Fruit fly (Drosophila melanogaster) whole organism, pupa: Measurements from ENCODE around the gene Arc42.
A peak's percentile ranks its signal among the peaks of the same experiment; 100 is the strongest.

ENCODE experiments used
- CG10348 ChIP-seq: fragments of 200-800 bp; sonication (Bioruptor generic); IDR thresholded peaks from 2 replicates; pipeline ENCODE4 v1.3.6; 2022; ENCODE audit warnings: missing biosample characterization, missing genetic modification characterization
- CG13204 ChIP-seq: fragments of 200-800 bp; sonication (Bioruptor generic); optimal IDR thresholded peaks from 2 replicates; lab custom pipeline; 2018; ENCODE audit warnings: missing biosample characterization, mild to moderate bottlenecking, missing genetic modification characterization, moderate library complexity
- CG14655 ChIP-seq: fragments of 200-800 bp; sonication (Bioruptor generic); optimal IDR thresholded peaks from 3 replicates; lab custom pipeline; 2017; ENCODE audit warnings: mild to moderate bottlenecking, missing biosample characterization, missing genetic modification reagents, missing genetic modification characterization
- CG15710 ChIP-seq: fragments of 200-800 bp; sonication (Bioruptor generic); optimal IDR thresholded peaks from 2 replicates; lab custom pipeline; 2018; ENCODE audit warnings: missing biosample characterization, mild to moderate bottlenecking, missing genetic modification characterization, moderate library complexity
- CG17806 ChIP-seq: fragments of 200-800 bp; sonication (Bioruptor generic); optimal IDR thresholded peaks from 2 replicates; lab custom pipeline; 2018; ENCODE audit warnings: missing biosample characterization, mild to moderate bottlenecking, missing genetic modification characterization, moderate library complexity
- CG32121 ChIP-seq: fragments of 200-800 bp; sonication (Bioruptor generic); IDR thresholded peaks from 2 replicates; pipeline ENCODE4 v1.3.6; 2022; ENCODE audit warnings: missing biosample characterization, missing genetic modification characterization
- CG34367 ChIP-seq: fragments of 200-800 bp; sonication (Bioruptor generic); optimal IDR thresholded peaks from 2 replicates; lab custom pipeline; 2018; ENCODE audit warnings: missing biosample characterization, mild to moderate bottlenecking, missing genetic modification characterization
- CG4496 ChIP-seq: fragments of 200-800 bp; sonication (Bioruptor generic); IDR thresholded peaks from 3 replicates; pipeline ENCODE4 v1.3.6; 2022; ENCODE audit warnings: missing biosample characterization, missing genetic modification characterization
- CG8159 ChIP-seq: fragments of 200-800 bp; sonication (Bioruptor generic); optimal IDR thresholded peaks from 3 replicates; lab custom pipeline; 2018; ENCODE audit warnings: missing biosample characterization, mild to moderate bottlenecking, missing genetic modification characterization, moderate library complexity
- CG8301 ChIP-seq: fragments of 200-800 bp; sonication (Bioruptor generic); optimal IDR thresholded peaks from 2 replicates; lab custom pipeline; 2018; ENCODE audit warnings: missing biosample characterization, mild to moderate bottlenecking, missing genetic modification characterization
- CG9948 ChIP-seq: fragments of 200-800 bp; sonication (Bioruptor generic); optimal IDR thresholded peaks from 2 replicates; lab custom pipeline; 2018; ENCODE audit warnings: missing biosample characterization, mild to moderate bottlenecking, missing genetic modification characterization, moderate library complexity
- D1 ChIP-seq: fragments of 200-800 bp; sonication (Bioruptor generic); optimal IDR thresholded peaks from 2 replicates; lab custom pipeline; 2018; ENCODE audit warnings: missing biosample characterization, mild to moderate bottlenecking, missing genetic modification characterization, moderate library complexity
- EcR ChIP-seq: fragments of 200-800 bp; sonication (Bioruptor generic); optimal IDR thresholded peaks from 3 replicates; lab custom pipeline; 2019; ENCODE audit warnings: missing biosample characterization, missing genetic modification characterization, mild to moderate bottlenecking, moderate library complexity, missing genetic modification reagents
- Ets98B ChIP-seq: fragments of 200-800 bp; sonication (Bioruptor generic); IDR thresholded peaks from 2 replicates; pipeline ENCODE4 v1.3.6; 2022; ENCODE audit warnings: missing biosample characterization, missing genetic modification characterization
- Pif1A ChIP-seq: fragments of 200-800 bp; sonication (Bioruptor generic); optimal IDR thresholded peaks from 3 replicates; lab custom pipeline; 2016; ENCODE audit warnings: missing biosample characterization, missing genetic modification characterization
- Pif1B ChIP-seq: fragments of 200-800 bp; sonication (Bioruptor generic); optimal IDR thresholded peaks from 3 replicates; lab custom pipeline; 2016; ENCODE audit warnings: missing biosample characterization, missing genetic modification characterization
- Snoo ChIP-seq: fragments of 200-800 bp; sonication (Bioruptor generic); optimal IDR thresholded peaks from 3 replicates; lab custom pipeline; 2017; ENCODE audit warnings: missing biosample characterization, mild to moderate bottlenecking, missing genetic modification characterization, inconsistent platforms
- fd96Ca ChIP-seq: fragments of 200-800 bp; sonication (Bioruptor generic); IDR thresholded peaks from 3 replicates; pipeline ENCODE4 v1.3.6; 2022; ENCODE audit warnings: missing biosample characterization, missing genetic modification characterization
- gl ChIP-seq: fragments of 200-800 bp; sonication (Bioruptor generic); optimal IDR thresholded peaks from 2 replicates; lab custom pipeline; 2018; ENCODE audit warnings: missing biosample characterization, mild to moderate bottlenecking, missing genetic modification characterization
- rn ChIP-seq: fragments of 200-800 bp; sonication (Bioruptor generic); IDR thresholded peaks from 2 replicates; pipeline ENCODE4 v1.3.6; 2022; ENCODE audit warnings: missing biosample characterization, missing genetic modification characterization

The Arc42 gene

dm6 chr3R:19915312-19915711 lies 37.8 kb downstream of the Arc42 start, which contains the start of the genes Xport-A and Xport-B:
Xport-A (minus strand) TSS chr3R:19915412.
Xport-B (minus strand) TSS chr3R:19915412.
- no peak for TF ChIP-seq rn (GFP tag; lab: Robert Waterston, UW)
- TF ChIP-seq EcR (GFP tag; lab: Kevin White, UChicago): no peak
- no peak for TF ChIP-seq CG8159 (tag; lab: Kevin White, UChicago)
- TF ChIP-seq CG14655 (GFP tag; lab: Kevin White, UChicago): no peak
- TF ChIP-seq CG13204 (GFP tag; lab: Kevin White, UChicago): no peak
- no peak for TF ChIP-seq CG34367 (tag; lab: Kevin White, UChicago)
- TF ChIP-seq CG4496: no peak
- TF ChIP-seq CG17806 (tag; lab: Kevin White, UChicago): no peak
- TF ChIP-seq, all 21 proteins: peak for 0

dm6 chr3R:19917739-19918138 lies 40.2 kb downstream of the Arc42 start, which contains the start of gene CG4465:
CG4465 (minus strand) TSS chr3R:19917839.
- TF ChIP-seq CG8301 (no peak), EcR (GFP tag; lab: Kevin White, UChicago) (no peak), CG10348 (GFP tag; lab: Robert Waterston, UW) (no peak)

dm6 chr3R:19918207-19918606 lies 40.7 kb downstream of the Arc42 start, which contains the start of gene CG4770:
CG4770 (plus strand) TSS chr3R:19918507.
- TF ChIP-seq CG32121 (GFP tag; lab: Robert Waterston, UW) (no peak), fd96Ca (GFP tag; lab: Robert Waterston, UW) (no peak), EcR (GFP tag; lab: Kevin White, UChicago) (no peak), CG14655 (GFP tag; lab: Kevin White, UChicago) (no peak), CG17806 (tag; lab: Kevin White, UChicago) (no peak)

- TF ChIP-seq Pif1B (GFP tag; lab: Kevin White, UChicago) (peak; percentile 77), Pif1A (peak; percentile 83), Ets98B (no peak), Snoo (tag; lab: Kevin White, UChicago) (no peak), D1 (tag; lab: Kevin White, UChicago) (no peak), gl (tag; lab: Kevin White, UChicago) (peak; percentile 63), CG14655 (GFP tag; lab: Kevin White, UChicago) (no peak), CG34367 (tag; lab: Kevin White, UChicago) (peak; percentile 41), CG9948 (no peak)
Observed at dm6 chr3R:19924331-19924730, 46.8 kb downstream of the Arc42 start.

- TF ChIP-seq CG34367 (tag; lab: Kevin White, UChicago) (no peak), CG13204 (GFP tag; lab: Kevin White, UChicago) (no peak), Snoo (tag; lab: Kevin White, UChicago) (no peak), CG8159 (tag; lab: Kevin White, UChicago) (no peak), CG14655 (GFP tag; lab: Kevin White, UChicago) (no peak), CG17806 (tag; lab: Kevin White, UChicago) (no peak), CG8301 (no peak)
Observed at dm6 chr3R:19925271-19925670, 47.7 kb downstream of the Arc42 start, which contains the start of gene CG4462. CG4462 (minus strand) TSS chr3R:19925371.

- no peak for TF ChIP-seq rn (GFP tag; lab: Robert Waterston, UW)
- no peak for TF ChIP-seq CG8159 (tag; lab: Kevin White, UChicago)
- TF ChIP-seq CG15710 (tag; lab: Kevin White, UChicago): no peak
- no peak for TF ChIP-seq EcR (GFP tag; lab: Kevin White, UChicago)
- TF ChIP-seq Snoo (tag; lab: Kevin White, UChicago): no peak
- TF ChIP-seq CG4496: no peak
- TF ChIP-seq fd96Ca (GFP tag; lab: Robert Waterston, UW): no peak
- TF ChIP-seq CG32121 (GFP tag; lab: Robert Waterston, UW): no peak
- no peak for TF ChIP-seq CG8301
- no peak for TF ChIP-seq CG34367 (tag; lab: Kevin White, UChicago)
- no peak for TF ChIP-seq Ets98B
- TF ChIP-seq, all 21 proteins: peak for 0
Observed at dm6 chr3R:19928544-19928943, 51.0 kb downstream of the Arc42 start, which contains the start of gene CG4459. CG4459 (minus strand) TSS chr3R:19928644.
